Worm (Caenorhabditis elegans): ENCODE data around the gene F16G10.7.

Gene F16G10.7

DNA sequence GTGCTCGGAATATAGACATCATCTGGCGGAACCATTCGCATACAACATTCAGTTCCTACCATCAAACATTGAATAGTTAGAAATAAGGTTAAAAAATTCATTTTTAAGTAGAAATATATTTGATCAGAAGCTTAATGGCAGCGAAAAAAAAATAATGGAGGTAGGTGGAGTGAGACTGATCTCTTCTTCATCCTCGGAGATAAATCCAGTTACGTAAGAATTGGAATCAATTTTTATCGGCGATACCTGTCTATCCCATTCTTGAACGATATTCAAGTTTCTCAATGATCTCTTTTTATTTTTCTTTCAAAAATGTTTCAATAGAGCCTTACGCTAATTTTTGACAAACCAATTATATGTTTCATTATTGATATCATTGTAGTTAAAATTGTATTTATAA, 5.4 kb upstream of the F16G10.7 start, which contains the start of gene F16G10.9:
Gene F16G10.9, minus strand, starts transcription at position 101 of the 400 bp plus-strand sequence.
- TF ChIP-seq elt-3 (tag; optimal IDR thresholded peaks at IDR 0.05): no peak
- TF ChIP-seq sptf-1 (tag; optimal IDR thresholded peaks at IDR 0.05): no peak
- no peak for TF ChIP-seq pha-4 (tag; optimal IDR thresholded peaks at IDR 0.05)
- no peak for TF ChIP-seq flh-1 (GFP tag; optimal IDR thresholded peaks at IDR 0.05)
- TF ChIP-seq snpc-4 (tag; optimal IDR thresholded peaks at IDR 0.05): no peak
- no peak for TF ChIP-seq drap-1 (GFP tag; optimal IDR thresholded peaks at IDR 0.05)
- no peak for TF ChIP-seq cnd-1 (tag; optimal IDR thresholded peaks at IDR 0.05)
- no peak for TF ChIP-seq lin-13 (tag; optimal IDR thresholded peaks at IDR 0.05)
- no peak for TF ChIP-seq tbx-8 (GFP tag; optimal IDR thresholded peaks at IDR 0.05)
- TF ChIP-seq mab-5 (tag; optimal IDR thresholded peaks at IDR 0.05): no peak
- no peak for TF ChIP-seq M03D4.4 (tag; optimal IDR thresholded peaks at IDR 0.05)
- no peak for TF ChIP-seq nhr-12 (tag; optimal IDR thresholded peaks at IDR 0.05)
- no peak for TF ChIP-seq nhr-28 (tag; optimal IDR thresholded peaks at IDR 0.05)
- no peak for TF ChIP-seq hlh-1 (tag; optimal IDR thresholded peaks at IDR 0.05)
- no peak for TF ChIP-seq ham-2 (GFP tag; optimal IDR thresholded peaks at IDR 0.05)
- TF ChIP-seq unc-62 (GFP tag; optimal IDR thresholded peaks at IDR 0.05): no peak
- TF ChIP-seq unc-39 (tag; optimal IDR thresholded peaks at IDR 0.05): no peak

ce11 chrII:2383334-2383733, 3.3 kb upstream of the F16G10.7 start, which contains the start of gene F16G10.8:
F16G10.8 (minus strand) TSS chrII:2383434.
- TF ChIP-seq lin-32 (GFP tag; optimal IDR thresholded peaks at IDR 0.05) (no peak), lsy-2 (tag; optimal IDR thresholded peaks at IDR 0.05) (no peak), sptf-1 (tag; optimal IDR thresholded peaks at IDR 0.05) (no peak), ceh-39 (tag; optimal IDR thresholded peaks at IDR 0.05) (no peak), ces-1 (GFP tag; optimal IDR thresholded peaks at IDR 0.05) (no peak), zip-8 (tag; optimal IDR thresholded peaks at IDR 0.05) (no peak), sem-2 (GFP tag; optimal IDR thresholded peaks at IDR 0.05) (no peak), ztf-11 (tag; optimal IDR thresholded peaks at IDR 0.05) (no peak), ceh-83 (GFP tag; optimal IDR thresholded peaks at IDR 0.05) (no peak), hlh-1 (tag; optimal IDR thresholded peaks at IDR 0.05) (no peak)

DNA sequence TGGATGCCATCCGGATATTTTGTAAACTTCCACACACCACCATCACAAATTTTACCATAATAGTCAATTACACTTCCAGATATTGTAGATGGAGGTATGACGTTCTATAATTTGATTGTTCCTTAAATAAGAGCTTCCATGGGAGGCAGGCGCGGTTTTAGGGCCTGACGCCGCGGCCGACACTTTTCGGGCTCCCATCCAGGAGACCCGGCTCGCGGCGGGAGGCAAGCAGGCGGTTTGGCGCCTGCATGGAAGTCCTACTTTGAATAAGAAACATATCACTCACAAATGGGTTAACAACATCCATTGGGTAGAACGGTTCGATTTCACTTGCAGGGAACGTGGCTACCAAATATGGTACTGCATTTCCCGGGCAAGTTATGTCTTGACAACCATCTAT, 401 bp downstream of the F16G10.7 start:
- TF ChIP-seq cnd-1 (tag; optimal IDR thresholded peaks at IDR 0.05) (no peak), lin-13 (tag; optimal IDR thresholded peaks at IDR 0.05) (no peak), elt-3 (tag; optimal IDR thresholded peaks at IDR 0.05) (no peak), unc-62 (GFP tag; optimal IDR thresholded peaks at IDR 0.05) (no peak), zip-8 (tag; optimal IDR thresholded peaks at IDR 0.05) (no peak), snpc-4 (tag; optimal IDR thresholded peaks at IDR 0.05) (no peak), elt-1 (tag; optimal IDR thresholded peaks at IDR 0.05; ENCODE audit: borderline replicate concordance, insufficient read depth) (no peak), hlh-1 (tag; optimal IDR thresholded peaks at IDR 0.05) (no peak), mep-1 (tag; optimal IDR thresholded peaks at IDR 0.05) (no peak), flh-1 (GFP tag; optimal IDR thresholded peaks at IDR 0.05) (no peak), nhr-76 (tag; optimal IDR thresholded peaks at IDR 0.05) (no peak), pha-4 (tag; optimal IDR thresholded peaks at IDR 0.05) (no peak), ham-2 (GFP tag; optimal IDR thresholded peaks at IDR 0.05) (no peak), blmp-1 (tag; optimal IDR thresholded peaks at IDR 0.05) (no peak)

DNA sequence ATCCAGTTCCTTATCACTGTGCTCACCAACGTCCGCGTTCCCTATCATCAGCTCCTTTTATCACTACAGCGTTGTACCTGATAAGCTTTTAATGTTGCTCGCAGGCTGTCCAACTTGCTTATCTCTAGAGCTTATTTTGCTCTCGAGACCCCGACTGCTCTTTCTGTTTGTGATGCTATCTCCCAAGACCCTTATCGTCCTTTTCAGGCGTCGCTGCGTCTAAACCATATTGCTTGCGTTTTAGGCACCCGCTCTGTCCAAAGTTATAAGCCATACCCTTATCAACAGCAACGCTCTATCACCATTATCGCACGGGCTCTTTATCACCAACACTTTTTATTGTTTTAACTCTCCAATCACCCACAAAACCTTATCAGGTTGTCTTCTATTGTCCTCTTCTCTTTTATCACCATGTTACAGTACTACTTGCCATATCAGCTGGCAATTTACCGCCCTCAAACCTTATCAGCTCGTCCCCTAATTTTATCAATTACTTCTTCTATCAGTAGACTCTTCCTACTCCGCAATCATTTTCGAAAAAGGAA, 1.5 kb downstream of the F16G10.7 start:
- TF ChIP-seq nhr-12 (tag; optimal IDR thresholded peaks at IDR 0.05): no peak
- TF ChIP-seq lsy-2 (tag; optimal IDR thresholded peaks at IDR 0.05): no peak
- no peak for TF ChIP-seq ces-1 (GFP tag; optimal IDR thresholded peaks at IDR 0.05)
- no peak for TF ChIP-seq ztf-11 (tag; optimal IDR thresholded peaks at IDR 0.05)
- TF ChIP-seq snpc-4 (tag; optimal IDR thresholded peaks at IDR 0.05): no peak
- no peak for TF ChIP-seq lin-32 (GFP tag; optimal IDR thresholded peaks at IDR 0.05)
- TF ChIP-seq sem-2 (GFP tag; optimal IDR thresholded peaks at IDR 0.05): no peak
- no peak for TF ChIP-seq tbx-8 (GFP tag; optimal IDR thresholded peaks at IDR 0.05)
- TF ChIP-seq ceh-39 (tag; optimal IDR thresholded peaks at IDR 0.05): no peak

- TF ChIP-seq nhr-237 (tag; optimal IDR thresholded peaks at IDR 0.05) (no peak), sptf-1 (tag; optimal IDR thresholded peaks at IDR 0.05) (no peak), zip-8 (tag; optimal IDR thresholded peaks at IDR 0.05) (no peak), unc-62 (GFP tag; optimal IDR thresholded peaks at IDR 0.05) (no peak), ces-1 (GFP tag; optimal IDR thresholded peaks at IDR 0.05) (no peak), blmp-1 (tag; optimal IDR thresholded peaks at IDR 0.05) (no peak), drap-1 (GFP tag; optimal IDR thresholded peaks at IDR 0.05) (no peak)
Measured at ce11 chrII:2377751-2378150, 2.3 kb downstream of the F16G10.7 start, which contains the start of gene F16G10.6. F16G10.6 (minus strand) TSS chrII:2377851.

Measured in whole organism, mixed stage, embryonic.